Worm (Caenorhabditis elegans): ENCODE measurements around the gene ZC239.13.

The ZC239.13 gene

DNA sequence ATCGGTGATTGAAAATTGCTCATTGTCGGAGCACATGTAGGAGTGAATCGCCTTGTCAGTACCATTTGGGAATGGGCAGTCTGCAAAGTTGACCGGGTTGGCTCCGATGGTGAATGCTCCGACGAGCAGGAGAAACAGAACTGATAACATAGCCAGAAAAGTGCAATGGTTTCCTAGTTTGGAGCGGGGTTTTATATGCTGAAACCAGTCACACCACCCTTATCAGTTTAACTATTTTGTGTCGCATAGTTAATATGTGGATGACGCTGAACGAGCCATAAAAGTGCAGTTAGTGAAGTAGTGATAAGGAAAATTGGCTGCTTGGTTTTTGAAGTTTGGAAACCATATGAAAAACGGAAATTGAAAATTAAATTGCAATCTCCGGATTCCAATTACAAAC lies 23.2 kb upstream of the ZC239.13 start, which contains the start of gene C17F4.7 (continued):
- TF ChIP-seq ztf-3 (GFP tag; optimal IDR thresholded peaks at IDR 0.05), result no peak
- no peak for TF ChIP-seq Y79H2A.3 (GFP tag; conservative IDR thresholded peaks at IDR 0.05)
- TF ChIP-seq tbx-9 (tag; optimal IDR thresholded peaks at IDR 0.05; ENCODE audit: borderline replicate concordance), result no peak
- no peak for TF ChIP-seq F23B12.7 (tag; optimal IDR thresholded peaks at IDR 0.05; ENCODE audit: insufficient read depth)
- no peak for TF ChIP-seq Y53G8AR.9 (GFP tag; conservative IDR thresholded peaks at IDR 0.05)
- no peak for TF ChIP-seq hmg-1.2 (GFP tag; IDR thresholded peaks at IDR 0.05)
- TF ChIP-seq attf-3 (GFP tag; conservative IDR thresholded peaks at IDR 0.05), result no peak
- TF ChIP-seq F57A8.1 (GFP tag; optimal IDR thresholded peaks at IDR 0.05), result no peak
- no peak for TF ChIP-seq ztf-18 (tag; optimal IDR thresholded peaks at IDR 0.05)
- TF ChIP-seq mxl-1 (tag; optimal IDR thresholded peaks at IDR 0.05), result no peak
- no peak for TF ChIP-seq rec-8 (tag; optimal IDR thresholded peaks at IDR 0.05)
- TF ChIP-seq F33H1.4 (GFP tag; IDR thresholded peaks at IDR 0.05), result no peak
- TF ChIP-seq die-1 (tag; optimal IDR thresholded peaks at IDR 0.05), result no peak
- no peak for TF ChIP-seq dpl-1 (GFP tag; optimal IDR thresholded peaks at IDR 0.05)
- TF ChIP-seq somi-1 (GFP tag; optimal IDR thresholded peaks at IDR 0.05), result no peak
- TF ChIP-seq F37B4.10 (GFP tag; IDR thresholded peaks at IDR 0.05), result no peak
- TF ChIP-seq F49E8.2 (tag; optimal IDR thresholded peaks at IDR 0.05; ENCODE audit: insufficient read depth), result no peak
- peak; percentile 21 for TF ChIP-seq tbp1 (GFP tag; optimal IDR thresholded peaks at IDR 0.05)

ce11 chrII:3244758-3245157 lies 22.1 kb upstream of the ZC239.13 start:
- TF ChIP-seq athp-1 (tag; optimal IDR thresholded peaks at IDR 0.05) (no peak), chd-7 (tag; optimal IDR thresholded peaks at IDR 0.05) (no peak), mcd-1 (GFP tag; IDR thresholded peaks at IDR 0.05) (no peak), snpc-1.3 (tag; optimal IDR thresholded peaks at IDR 0.05; ENCODE audit: insufficient read depth) (no peak), aptf-2 (GFP tag; conservative IDR thresholded peaks at IDR 0.05) (no peak), lir-1 (GFP tag; conservative IDR thresholded peaks at IDR 0.05) (no peak), ceh-91 (GFP tag; IDR thresholded peaks at IDR 0.05) (no peak), Y53G8AR.9 (GFP tag; conservative IDR thresholded peaks at IDR 0.05) (peak; percentile 47; the same call in 1 of the 2 replicates), Y56A3A.18 (GFP tag; IDR thresholded peaks at IDR 0.05) (no peak; the same call in 1 of the 2 replicates), F57A8.1 (GFP tag; optimal IDR thresholded peaks at IDR 0.05) (no peak), nhr-179 (tag; optimal IDR thresholded peaks at IDR 0.05) (no peak), nhr-80 (tag; optimal IDR thresholded peaks at IDR 0.05) (peak; percentile 74), unc-62 (GFP tag; optimal IDR thresholded peaks at IDR 0.05) (no peak), nhr-90 (tag; optimal IDR thresholded peaks at IDR 0.05) (peak; percentile 43)

ce11 chrII:3244070-3244469 lies 21.4 kb upstream of the ZC239.13 start, which contains the start of gene C17F4.12:
Gene C17F4.12, minus strand, starts transcription at chrII:3244170.
- no peak for TF ChIP-seq bed-2 (GFP tag; IDR thresholded peaks at IDR 0.05)
- no peak for TF ChIP-seq snpc-4 (GFP tag; optimal IDR thresholded peaks at IDR 0.05)
- TF ChIP-seq snpc-4 (tag; optimal IDR thresholded peaks at IDR 0.05), result no peak
- no peak for TF ChIP-seq die-1 (tag; optimal IDR thresholded peaks at IDR 0.05)
- no peak for TF ChIP-seq hlh-12 (tag; optimal IDR thresholded peaks at IDR 0.05)
- no peak for TF ChIP-seq ama-1 (optimal IDR thresholded peaks at IDR 0.05)
- no peak for TF ChIP-seq ama-1 (GFP tag; optimal IDR thresholded peaks at IDR 0.05)
- TF ChIP-seq zim-3 (tag; optimal IDR thresholded peaks at IDR 0.05), result no peak
- TF ChIP-seq ztf-25 (GFP tag; IDR thresholded peaks at IDR 0.05), result no peak
- TF ChIP-seq B0019.2 (GFP tag; conservative IDR thresholded peaks at IDR 0.05), result no peak

All from whole organism, young adult.